Fruit fly (Drosophila melanogaster) whole organism, embryonic: ENCODE measurements around the gene brm.

Experiments
- CG11247 ChIP-seq: fragments of 200-800 bp; sonication (Bioruptor generic); IDR thresholded peaks from 2 replicates; pipeline ENCODE4 v1.3.6; 2022; ENCODE audit warnings: missing biosample characterization, missing genetic modification characterization
- CG11398 ChIP-seq: fragments of 200-800 bp; sonication (Bioruptor generic); optimal IDR thresholded peaks from 2 replicates; lab custom pipeline; 2016; ENCODE audit warnings: missing biosample characterization, missing genetic modification characterization
- CG1233 ChIP-seq: fragments of 200-800 bp; sonication (Bioruptor generic); optimal IDR thresholded peaks from 4 replicates; lab custom pipeline; 2018; ENCODE audit warnings: missing biosample characterization, mild to moderate bottlenecking, missing genetic modification characterization
- CG13296 ChIP-seq: fragments of 200-800 bp; sonication (Bioruptor generic); optimal IDR thresholded peaks from 3 replicates; lab custom pipeline; 2018; ENCODE audit warnings: missing biosample characterization, mild to moderate bottlenecking, missing genetic modification characterization
- CG13624 ChIP-seq: fragments of 200-800 bp; sonication (Bioruptor generic); optimal IDR thresholded peaks from 2 replicates; lab custom pipeline; 2016; ENCODE audit warnings: missing biosample characterization, missing genetic modification characterization
- CG15479 ChIP-seq: fragments of 200-800 bp; sonication (Bioruptor generic); optimal IDR thresholded peaks from 3 replicates; lab custom pipeline; 2019; ENCODE audit warnings: missing biosample characterization, mild to moderate bottlenecking, missing genetic modification characterization, moderate library complexity
- CG15696 ChIP-seq: fragments of 200-800 bp; sonication (Bioruptor generic); optimal IDR thresholded peaks from 2 replicates; lab custom pipeline; 2019; ENCODE audit warnings: missing biosample characterization, mild to moderate bottlenecking, missing genetic modification characterization, moderate library complexity
- CG16779 ChIP-seq: fragments of 200-800 bp; sonication (Bioruptor generic); IDR thresholded peaks from 2 replicates; pipeline ENCODE4 v1.3.6; 2022; ENCODE audit warnings: missing biosample characterization, missing genetic modification characterization
- CG17912 ChIP-seq: fragments of 200-800 bp; sonication (Bioruptor generic); optimal IDR thresholded peaks from 2 replicates; lab custom pipeline; 2018; ENCODE audit warnings: missing biosample characterization, mild to moderate bottlenecking, missing genetic modification characterization
- CG1792 ChIP-seq: fragments of 200-800 bp; sonication (Bioruptor generic); optimal IDR thresholded peaks from 2 replicates; lab custom pipeline; 2016; ENCODE audit warnings: missing biosample characterization, missing genetic modification characterization
- CG2199 ChIP-seq: fragments of 200-800 bp; sonication (Bioruptor generic); IDR thresholded peaks from 3 replicates; pipeline ENCODE4 v1.3.6; 2022; ENCODE audit warnings: missing biosample characterization, missing genetic modification characterization
- CG2678 ChIP-seq: fragments of 200-800 bp; sonication (Bioruptor generic); optimal IDR thresholded peaks from 3 replicates; lab custom pipeline; 2019; ENCODE audit warnings: missing biosample characterization, mild to moderate bottlenecking, missing genetic modification characterization, moderate library complexity
- CG30431 ChIP-seq: fragments of 200-800 bp; sonication (Bioruptor generic); optimal IDR thresholded peaks from 2 replicates; lab custom pipeline; 2017; ENCODE audit warnings: missing biosample characterization, missing genetic modification characterization
- CG3065 ChIP-seq: fragments of 200-800 bp; sonication (Bioruptor generic); optimal IDR thresholded peaks from 2 replicates; lab custom pipeline; 2016; ENCODE audit warnings: missing biosample characterization, missing genetic modification characterization
- CG34422 ChIP-seq: fragments of 200-800 bp; sonication (Bioruptor generic); IDR thresholded peaks from 3 replicates; pipeline ENCODE4 v1.3.6; 2022; ENCODE audit warnings: missing biosample characterization, missing genetic modification characterization
- CG3847 ChIP-seq: fragments of 200-800 bp; sonication (Bioruptor generic); IDR thresholded peaks from 2 replicates; pipeline ENCODE4 v1.3.6; 2022; ENCODE audit warnings: missing biosample characterization, missing genetic modification characterization
- CG4730 ChIP-seq: fragments of 200-800 bp; sonication (Bioruptor generic); IDR thresholded peaks from 2 replicates; pipeline ENCODE4 v1.3.6; 2022; ENCODE audit warnings: missing biosample characterization, missing genetic modification characterization
- CG7987 ChIP-seq: fragments of 200-800 bp; sonication (Bioruptor generic); optimal IDR thresholded peaks from 2 replicates; lab custom pipeline; 2018; ENCODE audit warnings: missing biosample characterization, mild to moderate bottlenecking, missing genetic modification characterization, moderate library complexity
- ERR ChIP-seq: fragments of 200-800 bp; sonication (Bioruptor generic); optimal IDR thresholded peaks from 2 replicates; lab custom pipeline; 2016; ENCODE audit warnings: missing biosample characterization, missing genetic modification characterization
- Lhr ChIP-seq: fragments of 200-800 bp; sonication (Bioruptor generic); optimal IDR thresholded peaks from 3 replicates; lab custom pipeline; 2017; ENCODE audit warnings: mild to moderate bottlenecking, missing biosample characterization, missing genetic modification reagents, missing genetic modification characterization
- Meics ChIP-seq: fragments of 200-800 bp; sonication (Bioruptor generic); optimal IDR thresholded peaks from 2 replicates; lab custom pipeline; 2017; ENCODE audit warnings: missing biosample characterization, mild to moderate bottlenecking, missing genetic modification characterization
- Myb ChIP-seq: fragments of 200-800 bp; sonication (Bioruptor generic); optimal IDR thresholded peaks from 2 replicates; lab custom pipeline; 2016; ENCODE audit warnings: missing biosample characterization, missing genetic modification characterization
- Scr ChIP-seq: fragments of 200-800 bp; sonication (Bioruptor generic); IDR thresholded peaks from 2 replicates; pipeline ENCODE4 v1.3.6; 2022; ENCODE audit warnings: missing biosample characterization, missing genetic modification characterization; ENCODE audit not compliant: partially characterized antibody
- Sox100B ChIP-seq: fragments of 200-800 bp; sonication (Bioruptor generic); optimal IDR thresholded peaks from 3 replicates; lab custom pipeline; 2018; ENCODE audit warnings: missing biosample characterization, mild to moderate bottlenecking, missing genetic modification characterization
- abd-A ChIP-seq: fragments of 200-800 bp; sonication (Bioruptor generic); optimal IDR thresholded peaks from 3 replicates; lab custom pipeline; 2019; ENCODE audit warnings: missing biosample characterization, mild to moderate bottlenecking, missing genetic modification characterization, moderate library complexity
- ara ChIP-seq: fragments of 200-800 bp; sonication (Bioruptor generic); IDR thresholded peaks from 2 replicates; pipeline ENCODE4 v1.3.6; 2022; ENCODE audit warnings: missing biosample characterization, missing genetic modification characterization
- dm ChIP-seq: fragments of 200-800 bp; sonication (Bioruptor generic); optimal IDR thresholded peaks from 3 replicates; lab custom pipeline; 2016; ENCODE audit warnings: missing biosample characterization, missing genetic modification characterization
- gem ChIP-seq: fragments of 200-800 bp; sonication (Bioruptor generic); optimal IDR thresholded peaks from 2 replicates; lab custom pipeline; 2019; ENCODE audit warnings: missing biosample characterization, mild to moderate bottlenecking, missing genetic modification characterization, moderate library complexity
- grau ChIP-seq: fragments of 200-800 bp; optimal IDR thresholded peaks from 3 replicates; lab custom pipeline; 2019; ENCODE audit warnings: missing biosample characterization, mild to moderate bottlenecking, missing genetic modification characterization, moderate library complexity
- hb ChIP-seq: fragments of 200-800 bp; sonication (Bioruptor generic); IDR thresholded peaks from 3 replicates; pipeline ENCODE4 v1.3.6; 2022; ENCODE audit warnings: missing biosample characterization, missing genetic modification characterization; ENCODE audit not compliant: partially characterized antibody
- hkb ChIP-seq, 2 experiments: fragments of 200-800 bp in 1 of 2; fragments of >200 bp in 1 of 2; sonication (Bioruptor generic) in 1 of 2; IDR thresholded peaks in 1 of 2; optimal IDR thresholded peaks in 1 of 2; 2 replicates each; pipeline versions ENCODE4 v1.3.6 to Lab custom; 2017 to 2022; ENCODE audit warnings: missing biosample characterization in 1 of 2, missing genetic modification characterization in 1 of 2
- nerfin-1 ChIP-seq: fragments of 200-800 bp; sonication (Bioruptor generic); optimal IDR thresholded peaks from 3 replicates; lab custom pipeline; 2019; ENCODE audit warnings: missing biosample characterization, mild to moderate bottlenecking, missing genetic modification characterization, moderate library complexity
- p53 ChIP-seq: fragments of 200-800 bp; sonication (Bioruptor generic); optimal IDR thresholded peaks from 2 replicates; lab custom pipeline; 2016; ENCODE audit warnings: missing biosample characterization, missing genetic modification characterization
- peb ChIP-seq: fragments of 200-800 bp; sonication (Bioruptor generic); IDR thresholded peaks from 2 replicates; pipeline ENCODE4 v1.3.6; 2022; ENCODE audit warnings: missing biosample characterization, missing genetic modification characterization
- pfk ChIP-seq: fragments of 200-800 bp; sonication (Bioruptor generic); optimal IDR thresholded peaks from 2 replicates; lab custom pipeline; 2018; ENCODE audit warnings: missing biosample characterization, mild to moderate bottlenecking, missing genetic modification characterization, moderate library complexity
- phol ChIP-seq: fragments of 200-800 bp; sonication (Bioruptor generic); optimal IDR thresholded peaks from 3 replicates; lab custom pipeline; 2018; ENCODE audit warnings: missing biosample characterization, mild to moderate bottlenecking, missing genetic modification characterization, moderate library complexity
- prd ChIP-seq, 3 experiments: fragments of >200 bp in 2 of 3; fragments of 200-800 bp in 1 of 3; sonication (Bioruptor generic) in 1 of 3; optimal IDR thresholded peaks in 2 of 3; IDR thresholded peaks in 1 of 3; 2 replicates in 2 of 3; 3 replicates in 1 of 3; pipeline versions ENCODE4 v1.3.6 to Lab custom; 2017 to 2022; ENCODE audit warnings: missing biosample characterization in 1 of 3, missing genetic modification characterization in 1 of 3
- row ChIP-seq: fragments of 200-800 bp; sonication (Bioruptor generic); IDR thresholded peaks from 3 replicates; pipeline ENCODE4 v1.3.6; 2022; ENCODE audit warnings: missing biosample characterization, missing genetic modification characterization
- tll ChIP-seq, 2 experiments: fragments of 200-800 bp in 1 of 2; fragments of >200 bp in 1 of 2; sonication (Bioruptor generic) in 1 of 2; optimal IDR thresholded peaks; 2 replicates each; lab custom pipeline; 2017 to 2019; ENCODE audit warnings: missing biosample characterization in 2 of 2, missing genetic modification characterization in 2 of 2, mild to moderate bottlenecking in 1 of 2, moderate library complexity in 1 of 2
- trem ChIP-seq: fragments of 200-800 bp; optimal IDR thresholded peaks from 3 replicates; lab custom pipeline; 2019; ENCODE audit warnings: missing biosample characterization, mild to moderate bottlenecking, missing genetic modification characterization, moderate library complexity
- usp ChIP-seq: fragments of >200 bp; optimal IDR thresholded peaks from 2 replicates; lab custom pipeline; 2017; ENCODE audit warnings: missing biosample characterization, missing genetic modification characterization
- vvl ChIP-seq: fragments of 200-800 bp; sonication (Bioruptor generic); IDR thresholded peaks from 2 replicates; pipeline ENCODE4 v1.3.6; 2022; ENCODE audit warnings: missing biosample characterization, missing genetic modification characterization
- zen ChIP-seq: fragments of 200-800 bp; sonication (Bioruptor generic); optimal IDR thresholded peaks from 3 replicates; lab custom pipeline; 2018; ENCODE audit warnings: missing biosample characterization, mild to moderate bottlenecking, missing genetic modification characterization, moderate library complexity
- zf30C ChIP-seq: fragments of 200-800 bp; sonication (Bioruptor generic); optimal IDR thresholded peaks from 3 replicates; lab custom pipeline; 2018; ENCODE audit warnings: missing biosample characterization, mild to moderate bottlenecking, missing genetic modification characterization

The brm gene

DNA sequence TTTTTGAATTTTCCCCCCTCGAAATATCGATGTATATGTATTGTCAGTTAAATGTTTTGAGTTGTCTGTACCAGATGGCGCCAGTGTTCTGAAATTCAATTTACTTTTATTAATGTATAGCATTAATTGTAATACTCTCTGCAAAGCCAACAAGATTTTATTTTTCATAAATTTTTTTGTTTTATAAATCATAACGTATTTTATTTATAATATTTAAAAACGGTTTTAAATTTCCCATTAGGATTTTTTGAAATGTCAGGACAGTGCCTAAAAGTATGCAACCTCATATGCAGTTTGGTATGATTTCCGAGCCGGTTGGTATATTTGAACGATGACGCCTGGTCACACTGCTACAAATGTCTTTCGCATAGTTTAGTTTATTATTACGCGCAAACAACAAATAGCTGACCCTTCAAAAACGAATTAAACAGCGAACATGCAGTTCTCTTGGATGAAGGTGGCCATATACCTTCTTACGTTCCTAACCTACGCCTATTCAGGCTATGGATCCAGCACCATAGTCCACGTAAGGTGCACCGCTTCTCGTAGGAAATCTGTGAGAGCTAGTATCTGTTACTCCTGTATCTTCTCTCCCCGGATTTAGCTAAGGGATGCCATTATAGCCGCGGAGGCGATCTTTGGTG, 27.8 kb downstream of the brm start, which contains the start of the genes Pka-C3 and GXIVsPLA2 (continued):
- TF ChIP-seq Myb: peak; percentile 41
- TF ChIP-seq Scr (GFP tag; lab: Robert Waterston, UW): 0 out of 2 replicates have a peak, but pooled peaks have one; percentile 34
- TF ChIP-seq gem: peak; percentile 29
- 0 out of 2 replicates have a peak, but pooled peaks have one; percentile 10 for TF ChIP-seq CG3847 (GFP tag; lab: Robert Waterston, UW)
- TF ChIP-seq CG13296 (GFP tag; lab: Kevin White, UChicago): no peak
- no peak for TF ChIP-seq peb (GFP tag; lab: Robert Waterston, UW)
- no peak for TF ChIP-seq CG4730 (GFP tag; lab: Robert Waterston, UW)
- peak; percentile 24 for TF ChIP-seq Sox100B (GFP tag; lab: Kevin White, UChicago)
- no peak for TF ChIP-seq hb (GFP tag; lab: Robert Waterston, UW)
- no peak for TF ChIP-seq CG34422 (GFP tag; lab: Robert Waterston, UW)
- no peak for TF ChIP-seq CG13624
- no peak for TF ChIP-seq CG30431 (GFP tag; lab: Kevin White, UChicago)
- no peak for TF ChIP-seq CG16779 (GFP tag; lab: Robert Waterston, UW)
- TF ChIP-seq CG11398 (GFP tag; lab: Kevin White, UChicago): no peak
- peak; percentile 31 for TF ChIP-seq grau
- TF ChIP-seq Meics (GFP tag; lab: Kevin White, UChicago): peak; percentile 5
- no peak for TF ChIP-seq CG7987 (GFP tag; lab: Kevin White, UChicago)
- TF ChIP-seq ara (GFP tag; lab: Robert Waterston, UW): no peak
- TF ChIP-seq CG17912: no peak
- no peak for TF ChIP-seq CG1792 (GFP tag; lab: Kevin White, UChicago)
- TF ChIP-seq trem (tag; lab: Kevin White, UChicago): peak; percentile 64
- no peak for TF ChIP-seq CG3065
- no peak for TF ChIP-seq phol (tag; lab: Kevin White, UChicago)
- no peak for TF ChIP-seq CG11247
- no peak for TF ChIP-seq CG1233
- TF ChIP-seq usp (GFP tag; lab: Kevin White, UChicago): no peak
- peak; percentile 72 for TF ChIP-seq Lhr (GFP tag; lab: Kevin White, UChicago)
- TF ChIP-seq, all 482 proteins: peak for 69

DNA sequence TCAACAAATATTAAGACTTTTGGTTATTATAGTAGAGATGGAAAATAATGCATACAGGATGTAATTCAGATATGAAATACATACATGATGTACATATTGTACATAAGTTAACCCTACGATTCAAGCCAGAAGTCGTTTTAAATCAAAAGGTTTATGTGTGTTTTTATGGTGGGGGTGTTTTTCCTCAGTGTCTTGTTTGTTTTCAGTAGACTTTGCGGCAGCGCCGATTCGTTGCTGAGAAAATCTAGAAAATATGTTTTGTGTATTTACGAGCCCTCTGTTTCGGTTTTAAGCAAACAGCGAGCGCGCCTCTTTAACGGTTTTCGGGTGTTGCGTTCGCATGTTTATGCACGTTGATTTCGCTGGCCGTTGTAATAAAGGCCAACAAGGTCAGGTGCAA, 28.8 kb downstream of the brm start:
- TF ChIP-seq p53 (GFP tag; lab: Kevin White, UChicago): peak; percentile 65
- peak; percentile 2 for TF ChIP-seq zen (tag; lab: Kevin White, UChicago)
- no peak for TF ChIP-seq dm (GFP tag; lab: Kevin White, UChicago)
- no peak for TF ChIP-seq ERR (GFP tag; lab: Kevin White, UChicago)
- peak; percentile 5 for TF ChIP-seq nerfin-1 (tag; lab: Kevin White, UChicago)
- TF ChIP-seq Myb: no peak
- peak in 1 of 2 experiments; percentile 79 for TF ChIP-seq tll (GFP tag; optimal IDR thresholded peaks at IDR 0.05; lab: Kevin White, UChicago)
- peak; percentile 32 for TF ChIP-seq CG15696 (tag; lab: Kevin White, UChicago)
- TF ChIP-seq hkb (optimal IDR thresholded peaks at IDR 0.05; lab: Kevin White, UChicago): no peak
- 0 out of 2 replicates have a peak, but pooled peaks have one; percentile 23 for TF ChIP-seq hkb (GFP tag; IDR thresholded peaks at IDR 0.05; lab: Robert Waterston, UW)
- peak; percentile 1 for TF ChIP-seq gem
- TF ChIP-seq vvl (GFP tag; lab: Robert Waterston, UW): 0 out of 2 replicates have a peak, but pooled peaks have one; percentile 18
- TF ChIP-seq abd-A: peak; percentile 5
- 0 out of 3 replicates have a peak, but pooled peaks have one; percentile 25 for TF ChIP-seq CG2199 (GFP tag; lab: Robert Waterston, UW)
- TF ChIP-seq CG15479 (GFP tag; lab: Kevin White, UChicago): peak; percentile 11
- TF ChIP-seq prd (optimal IDR thresholded peaks at IDR 0.05; lab: Kevin White, UChicago): no peak
- peak; percentile 22; the same call in 1 of the 3 replicates for TF ChIP-seq prd (GFP tag; IDR thresholded peaks at IDR 0.05; lab: Robert Waterston, UW)
- TF ChIP-seq pfk: no peak
- TF ChIP-seq zf30C (GFP tag; lab: Kevin White, UChicago): peak; percentile 10
- peak; percentile 21; the same call in 1 of the 3 replicates for TF ChIP-seq row (GFP tag; lab: Robert Waterston, UW)
- peak; percentile 29 for TF ChIP-seq CG2678 (tag; lab: Kevin White, UChicago)
